Worm (Caenorhabditis elegans) whole organism, midembryonic: ENCODE data around the gene Y82E9BL.5.

Source experiments
- flt-1 ChIP-seq: fragments of 200-800 bp; sonication (Bioruptor generic); IDR thresholded peaks from 2 replicates; pipeline ENCODE4 v1.3.6; 2022; ENCODE audit warnings: missing genetic modification characterization, missing compliant biosample characterization
- med-1 ChIP-seq: sonication (generic microtip); optimal IDR thresholded peaks from 2 replicates; lab custom pipeline; 2017; ENCODE audit warnings: missing genetic modification characterization, mild to moderate bottlenecking, missing compliant biosample characterization, antibody characterized with exemption, missing genetic modification reagents; ENCODE audit not compliant: insufficient read depth

DNA sequence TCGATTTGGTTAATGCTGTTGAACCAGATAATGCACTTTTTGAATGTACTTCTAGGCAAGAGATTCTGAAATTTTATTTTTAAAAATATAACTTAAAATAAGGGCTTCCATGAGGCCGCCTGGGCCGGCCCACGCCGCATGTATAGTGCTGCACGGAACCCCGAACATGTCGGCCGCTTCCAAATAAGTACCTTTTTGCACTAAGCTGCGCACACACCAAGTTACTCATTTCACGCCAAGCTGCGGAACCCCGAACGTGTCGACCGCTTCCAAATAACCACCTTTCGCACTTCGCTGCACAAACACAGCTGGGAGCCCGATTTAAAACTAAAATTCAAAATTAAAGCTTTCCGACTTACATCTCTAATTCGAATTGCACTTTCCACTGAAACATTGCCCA lies 36.1 kb downstream of the Y82E9BL.5 start:
- TF ChIP-seq med-1 (GFP tag; lab: Kevin White, UChicago) (no peak), flt-1 (GFP tag; lab: Robert Waterston, UW) (no peak)
